Fruit fly (Drosophila melanogaster): Measurements from ENCODE around the gene CG8032.

DNA sequence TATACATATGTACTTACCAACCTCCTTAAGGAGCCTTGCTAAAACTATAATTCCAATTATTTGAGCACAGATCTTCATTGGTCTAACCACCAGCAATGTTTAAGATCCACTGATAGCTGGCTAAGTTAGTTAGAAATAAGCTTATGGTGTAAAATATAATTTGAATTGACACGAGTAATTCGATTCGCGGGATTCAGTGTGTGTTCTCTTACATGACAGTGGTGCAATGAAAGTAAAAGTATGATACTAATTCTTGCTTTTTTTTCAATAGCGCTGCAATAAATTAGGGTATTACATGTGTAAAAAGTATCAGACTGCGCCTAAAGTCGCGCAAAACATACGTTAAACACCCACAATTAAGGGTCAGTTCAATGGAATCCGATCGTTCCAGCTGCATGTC is 16.0 kb downstream of the CG8032 start, which contains the start of gene CG33325:
- TF ChIP-seq rn (GFP tag; IDR thresholded peaks at IDR 0.05) (no peak), Ets98B (GFP tag; IDR thresholded peaks at IDR 0.05) (no peak), CG14655 (GFP tag; optimal IDR thresholded peaks at IDR 0.05) (no peak), CG17806 (tag; optimal IDR thresholded peaks at IDR 0.05) (no peak), EcR (GFP tag; optimal IDR thresholded peaks at IDR 0.05) (no peak)
